Fruit fly (Drosophila melanogaster) whole organism, embryonic: Measurements from ENCODE around the gene Zir.
A peak's percentile ranks its signal among the peaks of the same experiment; 100 is the strongest.

ENCODE experiments used
- Antp ChIP-seq: fragments of 200-800 bp; sonication (Bioruptor generic); optimal IDR thresholded peaks from 3 replicates; lab custom pipeline; 2016; ENCODE audit warnings: missing biosample characterization, missing genetic modification characterization
- B-H1 ChIP-seq: fragments of 200-800 bp; sonication (Bioruptor generic); IDR thresholded peaks from 3 replicates; pipeline ENCODE4 v1.3.6; 2022; ENCODE audit warnings: missing biosample characterization, missing genetic modification characterization
- B-H2 ChIP-seq: fragments of 200-800 bp; sonication (Bioruptor generic); optimal IDR thresholded peaks from 2 replicates; lab custom pipeline; 2018; ENCODE audit warnings: missing biosample characterization, mild to moderate bottlenecking, missing genetic modification characterization
- CG11560 ChIP-seq: fragments of 200-800 bp; sonication (Bioruptor generic); IDR thresholded peaks from 3 replicates; pipeline ENCODE4 v1.3.6; 2022; ENCODE audit warnings: missing biosample characterization, missing genetic modification characterization
- CG12071 ChIP-seq: fragments of 200-800 bp; sonication (Bioruptor generic); optimal IDR thresholded peaks from 3 replicates; lab custom pipeline; 2018; ENCODE audit warnings: missing biosample characterization, mild to moderate bottlenecking, missing genetic modification characterization
- CG13296 ChIP-seq: fragments of 200-800 bp; sonication (Bioruptor generic); optimal IDR thresholded peaks from 3 replicates; lab custom pipeline; 2018; ENCODE audit warnings: missing biosample characterization, mild to moderate bottlenecking, missing genetic modification characterization
- CG13775 ChIP-seq: fragments of 200-800 bp; sonication (Bioruptor generic); optimal IDR thresholded peaks from 3 replicates; lab custom pipeline; 2017; ENCODE audit warnings: missing biosample characterization, mild to moderate bottlenecking, missing genetic modification characterization
- CG15073 ChIP-seq: fragments of 200-800 bp; sonication (Bioruptor generic); optimal IDR thresholded peaks from 2 replicates; lab custom pipeline; 2016; ENCODE audit warnings: missing biosample characterization, missing genetic modification characterization
- CG2120 ChIP-seq: fragments of 200-800 bp; sonication (Bioruptor generic); optimal IDR thresholded peaks from 3 replicates; lab custom pipeline; 2016; ENCODE audit warnings: missing biosample characterization, missing genetic modification characterization
- CG31224 ChIP-seq: fragments of 200-800 bp; sonication (Bioruptor generic); IDR thresholded peaks from 2 replicates; pipeline ENCODE4 v1.3.6; 2022; ENCODE audit warnings: missing biosample characterization, missing genetic modification characterization
- CG3995 ChIP-seq: fragments of 200-800 bp; sonication (Bioruptor generic); optimal IDR thresholded peaks from 3 replicates; lab custom pipeline; 2016; ENCODE audit warnings: missing biosample characterization, missing genetic modification characterization
- CG7786 ChIP-seq: fragments of 200-800 bp; sonication (Bioruptor generic); optimal IDR thresholded peaks from 2 replicates; lab custom pipeline; 2016; ENCODE audit warnings: missing biosample characterization, missing genetic modification characterization
- CG8944 ChIP-seq: fragments of 200-800 bp; sonication (Bioruptor generic); optimal IDR thresholded peaks from 3 replicates; lab custom pipeline; 2016; ENCODE audit warnings: missing biosample characterization, missing genetic modification characterization
- CG9817 ChIP-seq: fragments of 200-800 bp; sonication (Bioruptor generic); optimal IDR thresholded peaks from 2 replicates; lab custom pipeline; 2018; ENCODE audit warnings: missing biosample characterization, mild to moderate bottlenecking, missing genetic modification characterization, moderate library complexity
- Dbx ChIP-seq: fragments of 200-800 bp; sonication (Bioruptor generic); IDR thresholded peaks from 3 replicates; pipeline ENCODE4 v1.3.6; 2022; ENCODE audit warnings: missing biosample characterization, missing genetic modification characterization
- Fer2 ChIP-seq: fragments of 200-800 bp; sonication (Bioruptor generic); optimal IDR thresholded peaks from 2 replicates; lab custom pipeline; 2018; ENCODE audit warnings: missing biosample characterization, mild to moderate bottlenecking, missing genetic modification characterization, moderate library complexity
- Gsc ChIP-seq: fragments of 200-800 bp; sonication (Bioruptor generic); IDR thresholded peaks from 2 replicates; pipeline ENCODE4 v1.3.6; 2022; ENCODE audit warnings: missing biosample characterization, missing genetic modification characterization
- HLH4C ChIP-seq: fragments of 200-800 bp; sonication (Bioruptor generic); IDR thresholded peaks from 3 replicates; pipeline ENCODE4 v1.3.6; 2022; ENCODE audit warnings: missing biosample characterization, missing genetic modification characterization; ENCODE audit not compliant: partially characterized antibody
- Hr3 ChIP-seq: fragments of 200-800 bp; sonication (Bioruptor generic); optimal IDR thresholded peaks from 3 replicates; lab custom pipeline; 2016; ENCODE audit warnings: missing biosample characterization, missing genetic modification characterization
- Hr78 ChIP-seq, 2 experiments: fragments of 200-800 bp in 1 of 2; fragments of >200 bp in 1 of 2; sonication (Bioruptor generic) in 1 of 2; optimal IDR thresholded peaks; 2 replicates each; lab custom pipeline; 2017 to 2019; ENCODE audit warnings: missing biosample characterization in 2 of 2, missing genetic modification characterization in 2 of 2, mild to moderate bottlenecking in 1 of 2, moderate library complexity in 1 of 2
- NC2α ChIP-seq: fragments of 200-800 bp; sonication (Bioruptor generic); optimal IDR thresholded peaks from 2 replicates; lab custom pipeline; 2016; ENCODE audit warnings: missing biosample characterization, missing genetic modification characterization
- PHDP ChIP-seq: fragments of 200-800 bp; sonication (Bioruptor generic); optimal IDR thresholded peaks from 3 replicates; lab custom pipeline; 2018; ENCODE audit warnings: missing biosample characterization, mild to moderate bottlenecking, missing genetic modification characterization, moderate library complexity
- Rx ChIP-seq: fragments of 200-800 bp; sonication (Bioruptor generic); IDR thresholded peaks from 2 replicates; pipeline ENCODE4 v1.3.6; 2022; ENCODE audit warnings: missing biosample characterization, missing genetic modification characterization
- Scr ChIP-seq: fragments of 200-800 bp; sonication (Bioruptor generic); IDR thresholded peaks from 2 replicates; pipeline ENCODE4 v1.3.6; 2022; ENCODE audit warnings: missing biosample characterization, missing genetic modification characterization; ENCODE audit not compliant: partially characterized antibody
- ab ChIP-seq: fragments of 200-800 bp; sonication (Bioruptor generic); optimal IDR thresholded peaks from 2 replicates; lab custom pipeline; 2016; ENCODE audit warnings: missing biosample characterization, missing genetic modification characterization
- cg ChIP-seq: fragments of 200-800 bp; sonication (Bioruptor generic); optimal IDR thresholded peaks from 3 replicates; lab custom pipeline; 2019; ENCODE audit warnings: missing biosample characterization, mild to moderate bottlenecking, missing genetic modification characterization, moderate library complexity
- chif ChIP-seq, 2 experiments: fragments of 200-800 bp; sonication (Bioruptor generic); optimal IDR thresholded peaks; 3 replicates each; lab custom pipeline; 2016; ENCODE audit warnings: missing biosample characterization in 2 of 2, missing genetic modification characterization in 2 of 2
- crol ChIP-seq: fragments of 200-800 bp; sonication (Bioruptor generic); IDR thresholded peaks from 2 replicates; pipeline ENCODE4 v1.3.6; 2022; ENCODE audit warnings: missing biosample characterization, missing genetic modification characterization
- exex ChIP-seq: fragments of 200-800 bp; sonication (Bioruptor generic); optimal IDR thresholded peaks from 4 replicates; lab custom pipeline; 2018; ENCODE audit warnings: missing biosample characterization, mild to moderate bottlenecking, missing genetic modification characterization, moderate library complexity
- fd3F ChIP-seq: fragments of 200-800 bp; sonication (Bioruptor generic); optimal IDR thresholded peaks from 2 replicates; lab custom pipeline; 2018; ENCODE audit warnings: missing biosample characterization, mild to moderate bottlenecking, missing genetic modification characterization, moderate library complexity
- fd96Cb ChIP-seq: fragments of 200-800 bp; sonication (Bioruptor generic); optimal IDR thresholded peaks from 2 replicates; lab custom pipeline; 2018; ENCODE audit warnings: missing biosample characterization, mild to moderate bottlenecking, missing genetic modification characterization, moderate library complexity
- ftz-f1 ChIP-seq: fragments of 200-800 bp; sonication (Bioruptor generic); optimal IDR thresholded peaks from 2 replicates; lab custom pipeline; 2016; ENCODE audit warnings: missing biosample characterization, missing genetic modification characterization
- gcm ChIP-seq: fragments of 200-800 bp; sonication (Bioruptor generic); optimal IDR thresholded peaks from 2 replicates; lab custom pipeline; 2019; ENCODE audit warnings: missing biosample characterization, mild to moderate bottlenecking, missing genetic modification characterization, moderate library complexity
- grau ChIP-seq: fragments of 200-800 bp; optimal IDR thresholded peaks from 3 replicates; lab custom pipeline; 2019; ENCODE audit warnings: missing biosample characterization, mild to moderate bottlenecking, missing genetic modification characterization, moderate library complexity
- hbn ChIP-seq: fragments of 200-800 bp; sonication (Bioruptor generic); IDR thresholded peaks from 2 replicates; pipeline ENCODE4 v1.3.6; 2022; ENCODE audit warnings: missing biosample characterization, missing genetic modification characterization; ENCODE audit not compliant: partially characterized antibody
- jing ChIP-seq: fragments of 200-800 bp; sonication (Bioruptor generic); optimal IDR thresholded peaks from 2 replicates; lab custom pipeline; 2018; ENCODE audit warnings: missing biosample characterization, mild to moderate bottlenecking, missing genetic modification characterization
- klu ChIP-seq: fragments of 200-800 bp; sonication (Bioruptor generic); IDR thresholded peaks from 2 replicates; pipeline ENCODE4 v1.3.6; 2022; ENCODE audit warnings: missing biosample characterization, missing genetic modification characterization
- lilli ChIP-seq: fragments of 200-800 bp; sonication (Bioruptor generic); optimal IDR thresholded peaks from 3 replicates; lab custom pipeline; 2016; ENCODE audit warnings: missing biosample characterization, missing genetic modification characterization
- luna ChIP-seq: fragments of 200-800 bp; sonication (Bioruptor generic); optimal IDR thresholded peaks from 2 replicates; lab custom pipeline; 2016; ENCODE audit warnings: missing biosample characterization, missing genetic modification characterization
- nerfin-2 ChIP-seq: fragments of 200-800 bp; sonication (Bioruptor generic); IDR thresholded peaks from 2 replicates; pipeline ENCODE4 v1.3.6; 2022; ENCODE audit warnings: missing biosample characterization, missing genetic modification characterization; ENCODE audit not compliant: partially characterized antibody
- otp ChIP-seq: fragments of 200-800 bp; sonication (Bioruptor generic); IDR thresholded peaks from 3 replicates; pipeline ENCODE4, ENCODE4 v1.3.6; 2022; ENCODE audit warnings: missing biosample characterization, missing genetic modification characterization
- rib ChIP-seq: fragments of 200-800 bp; sonication (Bioruptor generic); IDR thresholded peaks from 2 replicates; pipeline ENCODE4 v1.3.6; 2022; ENCODE audit warnings: missing biosample characterization, missing genetic modification characterization
- row ChIP-seq: fragments of 200-800 bp; sonication (Bioruptor generic); IDR thresholded peaks from 3 replicates; pipeline ENCODE4 v1.3.6; 2022; ENCODE audit warnings: missing biosample characterization, missing genetic modification characterization
- salm ChIP-seq: fragments of 200-800 bp; sonication (Bioruptor generic); optimal IDR thresholded peaks from 2 replicates; lab custom pipeline; 2018; ENCODE audit warnings: missing biosample characterization, mild to moderate bottlenecking, missing genetic modification characterization
- sens-2 ChIP-seq: fragments of 200-800 bp; sonication (Bioruptor generic); IDR thresholded peaks from 2 replicates; pipeline ENCODE4 v1.3.6; 2022; ENCODE audit warnings: missing biosample characterization, missing genetic modification characterization
- shn ChIP-seq: fragments of 200-800 bp; sonication (Bioruptor generic); optimal IDR thresholded peaks from 3 replicates; lab custom pipeline; 2016; ENCODE audit warnings: missing biosample characterization, missing genetic modification characterization
- so ChIP-seq: fragments of 200-800 bp; sonication (Bioruptor generic); IDR thresholded peaks from 3 replicates; pipeline ENCODE4 v1.3.6; 2022; ENCODE audit warnings: missing biosample characterization, missing genetic modification characterization
- toy ChIP-seq: fragments of 200-800 bp; sonication (Bioruptor generic); IDR thresholded peaks from 2 replicates; pipeline ENCODE4 v1.3.6; 2022; ENCODE audit warnings: missing biosample characterization, missing genetic modification characterization

Zir gene

DNA sequence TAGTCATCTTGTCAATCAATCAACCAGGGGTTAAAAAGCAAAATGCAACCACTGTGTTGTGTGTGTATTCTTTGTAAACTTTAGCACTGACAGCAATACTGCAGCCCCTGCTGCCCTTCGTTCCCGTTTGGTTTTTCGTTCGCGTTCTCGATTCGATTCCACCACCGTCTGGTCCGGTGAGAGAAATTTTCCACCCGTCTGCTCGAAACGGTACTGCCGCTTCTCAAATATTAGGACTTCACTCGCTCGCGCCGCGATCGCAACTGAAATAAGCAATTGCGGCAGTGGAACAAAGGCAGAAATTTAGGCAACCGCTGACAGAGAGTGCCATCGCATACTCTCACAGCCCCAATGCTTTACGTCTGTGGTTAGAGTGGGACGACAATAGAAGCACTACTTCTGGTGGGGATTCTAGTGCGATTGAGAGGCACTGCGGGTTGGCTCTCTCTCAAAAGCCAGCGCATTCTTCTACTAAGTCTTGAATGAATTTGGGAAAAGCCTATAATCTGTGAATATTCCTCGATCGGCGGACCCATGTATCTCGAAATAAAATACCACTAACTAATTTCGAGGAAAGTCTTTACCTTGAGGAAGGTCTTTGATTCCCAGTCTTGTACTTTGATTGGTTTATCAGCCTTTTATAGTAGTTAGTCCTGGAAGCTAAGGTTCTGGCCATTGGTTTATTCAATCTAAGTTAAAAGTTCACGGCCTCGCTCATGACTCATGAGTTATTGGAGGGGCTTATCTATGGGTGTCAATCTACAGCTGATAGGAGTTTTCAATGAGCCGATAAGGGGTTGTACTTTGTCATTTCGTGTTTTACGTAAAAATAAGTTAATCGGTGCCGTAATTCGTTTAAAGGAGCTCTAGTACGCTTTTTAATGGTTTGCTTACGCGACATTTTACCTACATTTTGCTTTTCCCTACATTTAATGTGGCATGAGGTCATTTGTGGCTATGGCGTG is 34.7 kb downstream of the Zir start (continued):
- peak; percentile 65 for TF ChIP-seq B-H2
- TF ChIP-seq hbn (GFP tag; lab: Robert Waterston, UW): no peak
- no peak for TF ChIP-seq fd3F
- no peak for TF ChIP-seq jing
- TF ChIP-seq HLH4C (GFP tag; lab: Robert Waterston, UW): peak; percentile 38; the same call in 1 of the 3 replicates
- TF ChIP-seq nerfin-2 (GFP tag; lab: Robert Waterston, UW): no peak
- TF ChIP-seq exex (tag; lab: Kevin White, UChicago): peak; percentile 46
- TF ChIP-seq CG13296: peak; percentile 66
- TF ChIP-seq Hr3 (GFP tag; lab: Kevin White, UChicago): no peak
- TF ChIP-seq toy (GFP tag; lab: Robert Waterston, UW): no peak
- TF ChIP-seq CG8944 (GFP tag; lab: Kevin White, UChicago): no peak
- TF ChIP-seq grau (tag; lab: Kevin White, UChicago): peak; percentile 35
- TF ChIP-seq salm (tag; lab: Kevin White, UChicago): peak; percentile 13
- peak; percentile 78 for TF ChIP-seq gcm (GFP tag; lab: Kevin White, UChicago)
- no peak for TF ChIP-seq NC2α (GFP tag; lab: Kevin White, UChicago)
- TF ChIP-seq luna (GFP tag; lab: Kevin White, UChicago): no peak
- no peak for TF ChIP-seq CG7786
- TF ChIP-seq Hr78 (GFP tag; optimal IDR thresholded peaks at IDR 0.05; lab: Kevin White, UChicago): peak in 1 of 2 experiments; percentile 99
- no peak for TF ChIP-seq CG15073 (GFP tag; lab: Kevin White, UChicago)
- peak; percentile 21 for TF ChIP-seq cg (GFP tag; lab: Kevin White, UChicago)
- TF ChIP-seq row: no peak; the same call in 2 of the 3 replicates
- peak; percentile 26 for TF ChIP-seq CG2120 (GFP tag; lab: Kevin White, UChicago)
- no peak for TF ChIP-seq Fer2 (tag; lab: Kevin White, UChicago)
- no peak; the same call in 2 of the 3 replicates for TF ChIP-seq B-H1 (GFP tag; lab: Robert Waterston, UW)
- TF ChIP-seq PHDP (tag; lab: Kevin White, UChicago): peak; percentile 31
- no peak for TF ChIP-seq CG11560
- TF ChIP-seq fd96Cb (tag; lab: Kevin White, UChicago): no peak
- TF ChIP-seq crol: peak; percentile 48; the same call in 1 of the 2 replicates
- TF ChIP-seq Scr: no peak
- TF ChIP-seq Gsc (GFP tag; lab: Robert Waterston, UW): no peak
- peak; percentile 70 for TF ChIP-seq ftz-f1 (GFP tag; lab: Kevin White, UChicago)
- no peak for TF ChIP-seq CG3995 (GFP tag; lab: Kevin White, UChicago)
- TF ChIP-seq klu: 0 out of 2 replicates have a peak, but pooled peaks have one; percentile 10
- peak; percentile 75; the same call in 2 of the 3 replicates for TF ChIP-seq Dbx
- peak; percentile 64; the same call in 1 of the 2 replicates for TF ChIP-seq rib (GFP tag; lab: Robert Waterston, UW)
- 0 out of 3 replicates have a peak, but pooled peaks have one; percentile 18 for TF ChIP-seq so (GFP tag; lab: Robert Waterston, UW)
- no peak for TF ChIP-seq ab (GFP tag; lab: Kevin White, UChicago)
- TF ChIP-seq Rx: no peak
- TF ChIP-seq CG9817: no peak
- peak; percentile 43; the same call in 1 of the 3 replicates for TF ChIP-seq otp
- TF ChIP-seq CG12071 (GFP tag; lab: Kevin White, UChicago): peak; percentile 60
- no peak for TF ChIP-seq Antp (GFP tag; lab: Kevin White, UChicago)
- TF ChIP-seq CG13775 (GFP tag; lab: Kevin White, UChicago): no peak
- peak; percentile 42 for TF ChIP-seq lilli (GFP tag; lab: Kevin White, UChicago)
- TF ChIP-seq CG31224: no peak
- peak; percentile 44 for TF ChIP-seq shn (GFP tag; lab: Kevin White, UChicago)
- TF ChIP-seq sens-2 (GFP tag; lab: Robert Waterston, UW): no peak
- TF ChIP-seq chif (GFP tag; optimal IDR thresholded peaks at IDR 0.05; lab: Kevin White, UChicago): no peak
